Worm (Caenorhabditis elegans) whole organism, young adult: Measurements from ENCODE around the gene F12F6.7.

Source experiments
- B0019.2 ChIP-seq: fragments of 200-800 bp; sonication (Bioruptor generic); conservative IDR thresholded peaks from 2 replicates; pipeline ENCODE4 v1.3.6; 2022; ENCODE audit warnings: missing genetic modification reagents, missing genetic modification characterization, missing compliant biosample characterization
- B0336.3 ChIP-seq: fragments of 200-800 bp; sonication (Bioruptor generic); IDR thresholded peaks from 2 replicates; pipeline ENCODE4 v1.3.6; 2022; ENCODE audit warnings: missing genetic modification characterization, missing compliant biosample characterization
- F37B4.10 ChIP-seq: fragments of 200-800 bp; sonication (Bioruptor generic); IDR thresholded peaks from 2 replicates; pipeline ENCODE4 v1.3.6; 2022; ENCODE audit warnings: missing genetic modification characterization, missing compliant biosample characterization
- F52B5.7 ChIP-seq: sonication (generic microtip); optimal IDR thresholded peaks from 2 replicates; lab custom pipeline; 2016; ENCODE audit warnings: mild to moderate bottlenecking, missing genetic modification characterization, missing compliant biosample characterization
- T26A5.8 ChIP-seq: sonication (generic microtip); optimal IDR thresholded peaks from 2 replicates; lab custom pipeline; 2016; ENCODE audit warnings: missing genetic modification characterization, missing compliant biosample characterization
- Y53G8AR.9 ChIP-seq: fragments of 200-800 bp; sonication (Bioruptor generic); conservative IDR thresholded peaks from 2 replicates; pipeline ENCODE4 v1.3.6; 2022; ENCODE audit warnings: missing genetic modification reagents, missing genetic modification characterization, missing compliant biosample characterization
- Y56A3A.18 ChIP-seq: fragments of 200-800 bp; sonication (Bioruptor generic); IDR thresholded peaks from 2 replicates; pipeline ENCODE4 v1.3.6; 2022; ENCODE audit warnings: missing genetic modification reagents, missing genetic modification characterization, missing compliant biosample characterization
- ama-1 ChIP-seq, 3 experiments: fragments of 150-350 bp in 1 of 3; sonication (generic microtip) in 2 of 3; optimal IDR thresholded peaks; 2 replicates each; lab custom pipeline; 2014 to 2018; ENCODE audit warnings: missing biosample characterization in 2 of 3, missing genetic modification characterization in 2 of 3, missing genetic modification reagents in 2 of 3
- attf-3 ChIP-seq: fragments of 200-800 bp; sonication (Bioruptor generic); conservative IDR thresholded peaks from 2 replicates; pipeline ENCODE4 v1.3.6; 2022; ENCODE audit warnings: missing genetic modification reagents, missing genetic modification characterization, missing compliant biosample characterization
- attf-5 ChIP-seq: fragments of 200-800 bp; sonication (Bioruptor generic); optimal IDR thresholded peaks from 2 replicates; lab custom pipeline; 2018; ENCODE audit warnings: mild to moderate bottlenecking, missing genetic modification characterization, missing compliant biosample characterization
- attf-6 ChIP-seq: fragments of 200-800 bp; sonication (Bioruptor generic); IDR thresholded peaks from 2 replicates; pipeline ENCODE4 v1.3.6; 2022; ENCODE audit warnings: missing genetic modification reagents, missing genetic modification characterization, missing compliant biosample characterization
- bed-1 ChIP-seq: fragments of 200-800 bp; sonication (Bioruptor generic); IDR thresholded peaks from 2 replicates; pipeline ENCODE4 v1.3.6; 2022; ENCODE audit warnings: missing genetic modification reagents, missing genetic modification characterization, missing compliant biosample characterization
- ccch-3 ChIP-seq: fragments of 200-800 bp; sonication (Bioruptor generic); optimal IDR thresholded peaks from 2 replicates; lab custom pipeline; 2018; ENCODE audit warnings: mild to moderate bottlenecking, missing genetic modification characterization, missing compliant biosample characterization
- cebp-1 ChIP-seq, 2 experiments: fragments of 200-800 bp in 1 of 2; sonication (Bioruptor generic) in 1 of 2; sonication (generic microtip) in 1 of 2; IDR thresholded peaks in 1 of 2; optimal IDR thresholded peaks in 1 of 2; 2 replicates each; pipeline versions ENCODE4 v1.3.6 to Lab custom; 2017 to 2022; ENCODE audit warnings: missing compliant biosample characterization in 2 of 2, missing genetic modification characterization in 2 of 2, mild to moderate bottlenecking in 1 of 2, missing genetic modification reagents in 1 of 2, moderate library complexity in 1 of 2
- dox-1 ChIP-seq: fragments of 200-800 bp; sonication (Bioruptor generic); IDR thresholded peaks from 2 replicates; pipeline ENCODE4 v1.3.6; 2022; ENCODE audit warnings: missing genetic modification reagents, missing genetic modification characterization, missing compliant biosample characterization
- dpl-1 ChIP-seq: fragments of 150-350 bp; optimal IDR thresholded peaks from 2 replicates; lab custom pipeline; 2014; ENCODE audit warnings: missing biosample characterization, missing genetic modification reagents, missing genetic modification characterization
- egl-44 ChIP-seq: fragments of 200-800 bp; sonication (Bioruptor generic); IDR thresholded peaks from 2 replicates; pipeline ENCODE4 v1.3.6; 2022; ENCODE audit warnings: missing genetic modification reagents, missing genetic modification characterization, missing compliant biosample characterization
- egrh-3 ChIP-seq: fragments of 200-800 bp; sonication (Bioruptor generic); IDR thresholded peaks from 2 replicates; pipeline ENCODE4 v1.3.6; 2022; ENCODE audit warnings: missing genetic modification reagents, missing genetic modification characterization, missing compliant biosample characterization
- ekl-4 ChIP-seq: fragments of 200-800 bp; sonication (Bioruptor generic); IDR thresholded peaks from 2 replicates; pipeline ENCODE4 v1.3.6; 2022; ENCODE audit warnings: missing genetic modification reagents, missing genetic modification characterization, missing compliant biosample characterization
- fkh-3 ChIP-seq: sonication (generic microtip); optimal IDR thresholded peaks from 2 replicates; lab custom pipeline; 2016; ENCODE audit warnings: mild to moderate bottlenecking, missing genetic modification characterization, missing compliant biosample characterization
- him-1 ChIP-seq: sonication (generic microtip); optimal IDR thresholded peaks from 2 replicates; lab custom pipeline; 2016; ENCODE audit warnings: missing genotype, missing genetic modification reagents, missing genetic modification characterization, missing compliant biosample characterization
- hlh-26 ChIP-seq: fragments of 200-800 bp; sonication (Bioruptor generic); conservative IDR thresholded peaks from 2 replicates; pipeline ENCODE4 v1.3.6; 2022; ENCODE audit warnings: missing genetic modification reagents, missing genetic modification characterization, missing compliant biosample characterization
- hmg-20 ChIP-seq: fragments of 200-800 bp; sonication (Bioruptor generic); IDR thresholded peaks from 2 replicates; pipeline ENCODE4 v1.3.6; 2022; ENCODE audit warnings: missing genetic modification reagents, missing genetic modification characterization, missing compliant biosample characterization
- let-526 ChIP-seq: fragments of 200-800 bp; sonication (Bioruptor generic); IDR thresholded peaks from 2 replicates; pipeline ENCODE4 v1.3.6; 2022; ENCODE audit warnings: missing genetic modification reagents, missing genetic modification characterization, missing compliant biosample characterization
- lin-35 ChIP-seq, 3 experiments: fragments of 150-350 bp in 2 of 3; sonication (generic microtip) in 1 of 3; optimal IDR thresholded peaks; 2 replicates each; lab custom pipeline; 2014 to 2018; ENCODE audit warnings: missing biosample characterization in 3 of 3, missing genetic modification characterization in 3 of 3, missing genetic modification reagents in 3 of 3
- lir-1 ChIP-seq: fragments of 200-800 bp; sonication (Bioruptor generic); conservative IDR thresholded peaks from 2 replicates; pipeline ENCODE4 v1.3.6; 2022; ENCODE audit warnings: missing genetic modification reagents, missing genetic modification characterization, missing compliant biosample characterization
- lsl-1 ChIP-seq: fragments of 200-800 bp; sonication (Bioruptor generic); optimal IDR thresholded peaks from 2 replicates; lab custom pipeline; 2018; ENCODE audit warnings: mild to moderate bottlenecking, missing genetic modification characterization, moderate library complexity, missing compliant biosample characterization
- madf-3 ChIP-seq: fragments of 200-800 bp; sonication (Bioruptor generic); IDR thresholded peaks from 2 replicates; pipeline ENCODE4 v1.3.6; 2022; ENCODE audit warnings: missing genetic modification reagents, missing genetic modification characterization, missing compliant biosample characterization
- mcd-1 ChIP-seq: fragments of 200-800 bp; sonication (Bioruptor generic); IDR thresholded peaks from 2 replicates; pipeline ENCODE4 v1.3.6; 2022; ENCODE audit warnings: missing genetic modification reagents, missing genetic modification characterization, missing compliant biosample characterization
- nfya-2 ChIP-seq: fragments of 200-800 bp; sonication (Bioruptor generic); IDR thresholded peaks from 2 replicates; pipeline ENCODE4 v1.3.6; 2022; ENCODE audit warnings: missing genetic modification reagents, missing genetic modification characterization, missing compliant biosample characterization
- nfyb-1 ChIP-seq: fragments of 200-800 bp; sonication (Bioruptor generic); IDR thresholded peaks from 2 replicates; pipeline ENCODE4 v1.3.6; 2022; ENCODE audit warnings: missing genetic modification reagents, missing genetic modification characterization, missing compliant biosample characterization
- nhr-80 ChIP-seq: sonication (generic microtip); optimal IDR thresholded peaks from 2 replicates; lab custom pipeline; 2016; ENCODE audit warnings: missing genetic modification characterization, missing compliant biosample characterization
- rcor-1 ChIP-seq: fragments of 200-800 bp; sonication (Bioruptor generic); IDR thresholded peaks from 2 replicates; pipeline ENCODE4 v1.3.6; 2022; ENCODE audit warnings: missing genetic modification reagents, missing genetic modification characterization, missing compliant biosample characterization
- repo-1 ChIP-seq: sonication (generic microtip); optimal IDR thresholded peaks from 2 replicates; lab custom pipeline; 2017; ENCODE audit warnings: mild to moderate bottlenecking, missing genetic modification characterization, missing compliant biosample characterization
- sdz-38 ChIP-seq: sonication (generic microtip); optimal IDR thresholded peaks from 2 replicates; lab custom pipeline; 2016; ENCODE audit warnings: missing genotype, missing genetic modification characterization, missing compliant biosample characterization
- sea-2 ChIP-seq: fragments of 200-800 bp; sonication (Bioruptor generic); IDR thresholded peaks from 2 replicates; pipeline ENCODE4 v1.3.6; 2022; ENCODE audit warnings: missing genetic modification characterization, missing compliant biosample characterization
- snpc-4 ChIP-seq, 5 experiments: fragments of 150-350 bp in 1 of 5; sonication (generic microtip) in 4 of 5; optimal IDR thresholded peaks; 2 replicates each; lab custom pipeline; 2014 to 2018; ENCODE audit warnings: missing genetic modification characterization in 5 of 5, missing biosample characterization in 3 of 5, antibody characterized with exemption in 2 of 5, mild to moderate bottlenecking in 2 of 5, missing compliant biosample characterization in 2 of 5, missing genotype in 2 of 5, moderate library complexity in 2 of 5, missing genetic modification reagents in 1 of 5
- sptf-2 ChIP-seq: fragments of 200-800 bp; sonication (Bioruptor generic); optimal IDR thresholded peaks from 2 replicates; lab custom pipeline; 2018; ENCODE audit warnings: mild to moderate bottlenecking, missing genetic modification characterization, missing compliant biosample characterization
- unc-62 ChIP-seq: fragments of 150-350 bp; optimal IDR thresholded peaks from 2 replicates; lab custom pipeline; 2014; ENCODE audit warnings: missing biosample characterization, missing genetic modification reagents, missing genetic modification characterization
- zfh-2 ChIP-seq: fragments of 200-800 bp; sonication (Bioruptor generic); conservative IDR thresholded peaks from 2 replicates; pipeline ENCODE4 v1.3.6; 2022; ENCODE audit warnings: missing genetic modification reagents, missing genetic modification characterization, missing compliant biosample characterization
- ztf-3 ChIP-seq: fragments of 200-800 bp; sonication (Bioruptor generic); optimal IDR thresholded peaks from 2 replicates; lab custom pipeline; 2018; ENCODE audit warnings: mild to moderate bottlenecking, missing genetic modification characterization, missing compliant biosample characterization

The F12F6.7 gene

ce11 chrIV:11592165-11592564 lies 30.5 kb upstream of the F12F6.7 start, which contains the start of gene spe-36:
Gene spe-36, minus strand, starts transcription at chrIV:11592265.
- TF ChIP-seq hlh-26 (GFP tag; lab: Robert Waterston, UW) (no peak), mcd-1 (GFP tag; lab: Robert Waterston, UW) (no peak), Y53G8AR.9 (no peak), T26A5.8 (no peak), ama-1 (optimal IDR thresholded peaks at IDR 0.05; lab: Kevin White, UChicago) (no peak), ama-1 (GFP tag; optimal IDR thresholded peaks at IDR 0.05; lab: Kevin White, UChicago) (no peak), B0336.3 (GFP tag; lab: Robert Waterston, UW) (no peak)

ce11 chrIV:11586484-11586883 lies 24.9 kb upstream of the F12F6.7 start:
- TF ChIP-seq nfya-2 (GFP tag; lab: Robert Waterston, UW) (no peak), repo-1 (peak; percentile 0)
- TF ChIP-seq, all 124 proteins: peak for 1

ce11 chrIV:11584853-11585252 lies 23.2 kb upstream of the F12F6.7 start:
- peak; percentile 21; the same call in 1 of the 2 replicates for TF ChIP-seq dox-1 (GFP tag; lab: Robert Waterston, UW)
- no peak for TF ChIP-seq ztf-3 (GFP tag; lab: Kevin White, UChicago)
- TF ChIP-seq attf-3 = 0 out of 2 replicates have a peak, but pooled peaks have one; percentile 21
- TF ChIP-seq dpl-1 = no peak
- TF ChIP-seq let-526 (GFP tag; lab: Robert Waterston, UW) = no peak
- peak; percentile 53 for TF ChIP-seq nhr-80 (tag; lab: Kevin White, UChicago)
- no peak for TF ChIP-seq cebp-1 (GFP tag; IDR thresholded peaks at IDR 0.05; lab: Robert Waterston, UW)
- TF ChIP-seq cebp-1 (tag; optimal IDR thresholded peaks at IDR 0.05; lab: Kevin White, UChicago) = peak; percentile 52
- TF ChIP-seq lsl-1 (GFP tag; lab: Kevin White, UChicago) = no peak
- no peak for TF ChIP-seq egrh-3
- TF ChIP-seq, all 124 proteins: peak for 4

- TF ChIP-seq lir-1 (GFP tag; lab: Robert Waterston, UW) (no peak), fkh-3 (tag; lab: Kevin White, UChicago) (no peak), attf-5 (GFP tag; lab: Kevin White, UChicago) (no peak), F37B4.10 (GFP tag; lab: Robert Waterston, UW) (0 out of 2 replicates have a peak, but pooled peaks have one; percentile 16), egl-44 (GFP tag; lab: Robert Waterston, UW) (0 out of 2 replicates have a peak, but pooled peaks have one; percentile 47), unc-62 (GFP tag; lab: Kevin White, UChicago) (no peak), attf-6 (GFP tag; lab: Robert Waterston, UW) (0 out of 2 replicates have a peak, but pooled peaks have one; percentile 23), cebp-1 (GFP tag; IDR thresholded peaks at IDR 0.05; lab: Robert Waterston, UW) (no peak), cebp-1 (tag; optimal IDR thresholded peaks at IDR 0.05; lab: Kevin White, UChicago) (peak; percentile 5), lin-35 (GFP tag; optimal IDR thresholded peaks at IDR 0.05; lab: Kevin White, UChicago) (no peak), F52B5.7 (tag; lab: Kevin White, UChicago) (peak; percentile 61), sdz-38 (tag; lab: Kevin White, UChicago) (no peak), him-1 (tag; lab: Kevin White, UChicago) (no peak), attf-3 (0 out of 2 replicates have a peak, but pooled peaks have one; percentile 37), nfya-2 (GFP tag; lab: Robert Waterston, UW) (0 out of 2 replicates have a peak, but pooled peaks have one; percentile 18), rcor-1 (GFP tag; lab: Robert Waterston, UW) (peak; percentile 70), nfyb-1 (GFP tag; lab: Robert Waterston, UW) (no peak), egrh-3 (peak; percentile 85), Y56A3A.18 (GFP tag; lab: Robert Waterston, UW) (no peak), snpc-4 (GFP tag; optimal IDR thresholded peaks at IDR 0.05; lab: Kevin White, UChicago) (no peak), snpc-4 (tag; optimal IDR thresholded peaks at IDR 0.05; lab: Kevin White, UChicago) (no peak), zfh-2 (peak; percentile 96), bed-1 (0 out of 2 replicates have a peak, but pooled peaks have one; percentile 57), ekl-4 (GFP tag; lab: Robert Waterston, UW) (0 out of 2 replicates have a peak, but pooled peaks have one; percentile 16), ccch-3 (GFP tag; lab: Kevin White, UChicago) (no peak), sea-2 (GFP tag; lab: Robert Waterston, UW) (0 out of 2 replicates have a peak, but pooled peaks have one; percentile 33), nhr-80 (tag; lab: Kevin White, UChicago) (peak; percentile 7), B0019.2 (0 out of 2 replicates have a peak, but pooled peaks have one; percentile 9), sptf-2 (GFP tag; lab: Kevin White, UChicago) (no peak), hmg-20 (GFP tag; lab: Robert Waterston, UW) (0 out of 2 replicates have a peak, but pooled peaks have one; percentile 36), madf-3 (0 out of 2 replicates have a peak, but pooled peaks have one; percentile 60)
- TF ChIP-seq, all 124 proteins: peak for 17
Measured at ce11 chrIV:11583906-11584378, 22.3 kb upstream of the F12F6.7 start, which contains the start of gene F12F6.1. Gene F12F6.1, plus strand, starts transcription at chrIV:11583956.
